Worm (Caenorhabditis elegans): ENCODE results near the gene T25B6.4.

DNA sequence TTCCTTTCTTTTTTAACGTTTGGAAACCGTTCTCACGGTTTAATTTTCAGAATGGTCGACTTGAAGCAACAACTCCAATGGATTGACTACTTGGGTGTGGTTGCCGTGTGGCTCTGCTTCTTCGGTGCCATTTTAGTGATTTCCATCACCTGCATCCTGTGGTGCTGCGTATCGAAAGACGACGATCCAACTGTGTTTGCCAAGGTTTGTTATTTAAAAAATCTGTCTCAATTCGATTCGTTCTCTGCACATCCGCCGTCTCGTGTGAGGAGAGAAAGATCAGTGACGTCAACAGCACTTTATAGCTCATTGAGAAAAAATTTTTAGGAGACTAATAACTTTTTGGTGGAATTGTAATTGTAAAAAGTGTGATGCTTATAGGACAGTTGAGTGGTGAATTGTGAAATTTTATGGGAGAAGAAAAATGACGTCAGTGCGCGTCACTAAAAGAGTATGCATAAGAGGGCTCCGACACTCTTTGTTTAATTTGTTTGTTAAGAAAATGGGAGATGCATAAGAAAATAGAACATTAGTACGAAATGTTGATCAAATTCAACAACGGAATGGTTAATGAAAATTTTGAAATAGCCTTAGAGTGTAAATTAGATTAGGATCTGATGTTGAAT, 18.0 kb upstream of the T25B6.4 start, which contains the start of gene C24A3.2:
- TF ChIP-seq lir-1 (GFP tag; conservative IDR thresholded peaks at IDR 0.05) (no peak), F49E8.2 (tag; optimal IDR thresholded peaks at IDR 0.05; ENCODE audit: insufficient read depth) (no peak), ama-1 (optimal IDR thresholded peaks at IDR 0.05) (no peak), ama-1 (GFP tag; optimal IDR thresholded peaks at IDR 0.05) (no peak), nfyb-1 (GFP tag; IDR thresholded peaks at IDR 0.05) (no peak), let-526 (GFP tag; IDR thresholded peaks at IDR 0.05) (no peak), ceh-91 (GFP tag; IDR thresholded peaks at IDR 0.05) (no peak), madf-3 (GFP tag; IDR thresholded peaks at IDR 0.05) (no peak), dpff-1 (tag; optimal IDR thresholded peaks at IDR 0.05) (no peak), ztf-6 (GFP tag; IDR thresholded peaks at IDR 0.05) (no peak), ZK185.1 (tag; optimal IDR thresholded peaks at IDR 0.05; ENCODE audit: poor library complexity, severe bottlenecking) (no peak)

Data from whole organism, young adult.